Worm (Caenorhabditis elegans) whole organism, young adult: ENCODE results near the gene mrpl-35.
A peak's percentile ranks its signal among the peaks of the same experiment; 100 is the strongest.

ENCODE experiments used
- B0035.1 ChIP-seq: sonication (generic microtip); optimal IDR thresholded peaks from 2 replicates; lab custom pipeline; 2016; ENCODE audit warnings: missing genetic modification characterization, mild to moderate bottlenecking, missing compliant biosample characterization, missing genotype, missing genetic modification reagents
- B0261.1 ChIP-seq: sonication (generic microtip); optimal IDR thresholded peaks from 2 replicates; lab custom pipeline; 2016; ENCODE audit warnings: mild to moderate bottlenecking, missing genetic modification characterization, moderate library complexity, missing compliant biosample characterization
- B0336.3 ChIP-seq: fragments of 200-800 bp; sonication (Bioruptor generic); IDR thresholded peaks from 2 replicates; pipeline ENCODE4 v1.3.6; 2022; ENCODE audit warnings: missing genetic modification characterization, missing compliant biosample characterization
- F23B12.7 ChIP-seq: sonication (generic microtip); optimal IDR thresholded peaks from 2 replicates; lab custom pipeline; 2017; ENCODE audit warnings: missing genetic modification characterization, mild to moderate bottlenecking, missing compliant biosample characterization, antibody characterized with exemption, moderate library complexity; ENCODE audit not compliant: insufficient read depth
- F39B2.1 ChIP-seq: fragments of 200-800 bp; sonication (Bioruptor generic); IDR thresholded peaks from 2 replicates; pipeline ENCODE4 v1.3.6; 2022; ENCODE audit warnings: missing genetic modification reagents, missing genetic modification characterization, missing compliant biosample characterization
- F52B5.7 ChIP-seq: sonication (generic microtip); optimal IDR thresholded peaks from 2 replicates; lab custom pipeline; 2016; ENCODE audit warnings: mild to moderate bottlenecking, missing genetic modification characterization, missing compliant biosample characterization
- F57A8.1 ChIP-seq: fragments of 200-800 bp; sonication (Bioruptor generic); optimal IDR thresholded peaks from 2 replicates; lab custom pipeline; 2018; ENCODE audit warnings: mild to moderate bottlenecking, missing genetic modification characterization, moderate library complexity, missing compliant biosample characterization
- Y79H2A.3 ChIP-seq: fragments of 200-800 bp; sonication (Bioruptor generic); conservative IDR thresholded peaks from 2 replicates; pipeline ENCODE4 v1.3.6; 2022; ENCODE audit warnings: missing genetic modification reagents, missing genetic modification characterization, missing compliant biosample characterization
- ZK185.1 ChIP-seq: sonication (generic microtip); optimal IDR thresholded peaks from 2 replicates; lab custom pipeline; 2016; ENCODE audit warnings: mild to moderate bottlenecking, missing genetic modification characterization, missing compliant biosample characterization; ENCODE audit not compliant: poor library complexity, severe bottlenecking
- akir-1 ChIP-seq: fragments of 200-800 bp; sonication (Bioruptor generic); optimal IDR thresholded peaks from 2 replicates; lab custom pipeline; 2018; ENCODE audit warnings: mild to moderate bottlenecking, missing genetic modification characterization, moderate library complexity, missing compliant biosample characterization
- ama-1 ChIP-seq, 3 experiments: fragments of 150-350 bp in 1 of 3; sonication (generic microtip) in 2 of 3; optimal IDR thresholded peaks; 2 replicates each; lab custom pipeline; 2014 to 2018; ENCODE audit warnings: missing biosample characterization in 2 of 3, missing genetic modification characterization in 2 of 3, missing genetic modification reagents in 2 of 3
- aptf-2 ChIP-seq: fragments of 200-800 bp; sonication (Bioruptor generic); conservative IDR thresholded peaks from 2 replicates; pipeline ENCODE4 v1.3.6; 2022; ENCODE audit warnings: missing genetic modification reagents, missing genetic modification characterization, missing compliant biosample characterization
- atf-7 ChIP-seq: sonication (generic microtip); optimal IDR thresholded peaks from 2 replicates; lab custom pipeline; 2017; ENCODE audit warnings: mild to moderate bottlenecking, missing genetic modification characterization, missing compliant biosample characterization
- athp-1 ChIP-seq: sonication (generic microtip); optimal IDR thresholded peaks from 2 replicates; lab custom pipeline; 2017; ENCODE audit warnings: mild to moderate bottlenecking, missing genetic modification characterization, missing compliant biosample characterization
- ccch-3 ChIP-seq: fragments of 200-800 bp; sonication (Bioruptor generic); optimal IDR thresholded peaks from 2 replicates; lab custom pipeline; 2018; ENCODE audit warnings: mild to moderate bottlenecking, missing genetic modification characterization, missing compliant biosample characterization
- cebp-1 ChIP-seq, 2 experiments: fragments of 200-800 bp in 1 of 2; sonication (Bioruptor generic) in 1 of 2; sonication (generic microtip) in 1 of 2; IDR thresholded peaks in 1 of 2; optimal IDR thresholded peaks in 1 of 2; 2 replicates each; pipeline versions ENCODE4 v1.3.6 to Lab custom; 2017 to 2022; ENCODE audit warnings: missing compliant biosample characterization in 2 of 2, missing genetic modification characterization in 2 of 2, mild to moderate bottlenecking in 1 of 2, missing genetic modification reagents in 1 of 2, moderate library complexity in 1 of 2
- cebp-2 ChIP-seq: fragments of 200-800 bp; sonication (Bioruptor generic); IDR thresholded peaks from 2 replicates; pipeline ENCODE4 v1.3.6; 2022; ENCODE audit warnings: missing genetic modification characterization, missing compliant biosample characterization
- ceh-40 ChIP-seq: fragments of 200-800 bp; sonication (Bioruptor generic); IDR thresholded peaks from 2 replicates; pipeline ENCODE4 v1.3.6; 2022; ENCODE audit warnings: missing genetic modification characterization, missing compliant biosample characterization
- die-1 ChIP-seq: sonication (generic microtip); optimal IDR thresholded peaks from 2 replicates; lab custom pipeline; 2016; ENCODE audit warnings: missing genotype, mild to moderate bottlenecking, missing genetic modification characterization, missing compliant biosample characterization
- dox-1 ChIP-seq: fragments of 200-800 bp; sonication (Bioruptor generic); IDR thresholded peaks from 2 replicates; pipeline ENCODE4 v1.3.6; 2022; ENCODE audit warnings: missing genetic modification reagents, missing genetic modification characterization, missing compliant biosample characterization
- dpl-1 ChIP-seq: fragments of 150-350 bp; optimal IDR thresholded peaks from 2 replicates; lab custom pipeline; 2014; ENCODE audit warnings: missing biosample characterization, missing genetic modification reagents, missing genetic modification characterization
- him-1 ChIP-seq: sonication (generic microtip); optimal IDR thresholded peaks from 2 replicates; lab custom pipeline; 2016; ENCODE audit warnings: missing genotype, missing genetic modification reagents, missing genetic modification characterization, missing compliant biosample characterization
- hlh-26 ChIP-seq: fragments of 200-800 bp; sonication (Bioruptor generic); conservative IDR thresholded peaks from 2 replicates; pipeline ENCODE4 v1.3.6; 2022; ENCODE audit warnings: missing genetic modification reagents, missing genetic modification characterization, missing compliant biosample characterization
- let-526 ChIP-seq: fragments of 200-800 bp; sonication (Bioruptor generic); IDR thresholded peaks from 2 replicates; pipeline ENCODE4 v1.3.6; 2022; ENCODE audit warnings: missing genetic modification reagents, missing genetic modification characterization, missing compliant biosample characterization
- lin-26 ChIP-seq: fragments of 200-800 bp; sonication (Bioruptor generic); IDR thresholded peaks from 2 replicates; pipeline ENCODE4 v1.3.6; 2022; ENCODE audit warnings: missing genetic modification reagents, missing genetic modification characterization, missing compliant biosample characterization
- lin-35 ChIP-seq, 3 experiments: fragments of 150-350 bp in 2 of 3; sonication (generic microtip) in 1 of 3; optimal IDR thresholded peaks; 2 replicates each; lab custom pipeline; 2014 to 2018; ENCODE audit warnings: missing biosample characterization in 3 of 3, missing genetic modification characterization in 3 of 3, missing genetic modification reagents in 3 of 3
- lin-40 ChIP-seq: sonication (generic microtip); optimal IDR thresholded peaks from 2 replicates; lab custom pipeline; 2016; ENCODE audit warnings: missing genetic modification characterization, mild to moderate bottlenecking, missing compliant biosample characterization, missing genotype, missing genetic modification reagents
- lin-54 ChIP-seq: fragments of 200-800 bp; sonication (Bioruptor generic); optimal IDR thresholded peaks from 2 replicates; lab custom pipeline; 2018; ENCODE audit warnings: mild to moderate bottlenecking, missing genetic modification characterization, missing compliant biosample characterization
- lsl-1 ChIP-seq: fragments of 200-800 bp; sonication (Bioruptor generic); optimal IDR thresholded peaks from 2 replicates; lab custom pipeline; 2018; ENCODE audit warnings: mild to moderate bottlenecking, missing genetic modification characterization, moderate library complexity, missing compliant biosample characterization
- mel-28 ChIP-seq: sonication (generic microtip); optimal IDR thresholded peaks from 2 replicates; lab custom pipeline; 2016; ENCODE audit warnings: borderline replicate concordance, mild to moderate bottlenecking, missing genetic modification characterization, missing compliant biosample characterization
- nfya-1 ChIP-seq: sonication (generic microtip); optimal IDR thresholded peaks from 2 replicates; lab custom pipeline; 2017; ENCODE audit warnings: antibody characterized with exemption, missing compliant biosample characterization, missing genetic modification characterization, borderline replicate concordance; ENCODE audit not compliant: insufficient read depth
- nfya-2 ChIP-seq: fragments of 200-800 bp; sonication (Bioruptor generic); IDR thresholded peaks from 2 replicates; pipeline ENCODE4 v1.3.6; 2022; ENCODE audit warnings: missing genetic modification reagents, missing genetic modification characterization, missing compliant biosample characterization
- nhr-179 ChIP-seq: sonication (generic microtip); optimal IDR thresholded peaks from 2 replicates; lab custom pipeline; 2016; ENCODE audit warnings: mild to moderate bottlenecking, missing genetic modification characterization, missing compliant biosample characterization
- nhr-80 ChIP-seq: sonication (generic microtip); optimal IDR thresholded peaks from 2 replicates; lab custom pipeline; 2016; ENCODE audit warnings: missing genetic modification characterization, missing compliant biosample characterization
- pbrm-1 ChIP-seq: fragments of 200-800 bp; sonication (Bioruptor generic); IDR thresholded peaks from 2 replicates; pipeline ENCODE4 v1.3.6; 2022; ENCODE audit warnings: missing genetic modification reagents, missing genetic modification characterization, missing compliant biosample characterization
- rcor-1 ChIP-seq: fragments of 200-800 bp; sonication (Bioruptor generic); IDR thresholded peaks from 2 replicates; pipeline ENCODE4 v1.3.6; 2022; ENCODE audit warnings: missing genetic modification reagents, missing genetic modification characterization, missing compliant biosample characterization
- rec-8 ChIP-seq, 2 experiments: sonication (generic microtip); optimal IDR thresholded peaks; 2 replicates each; lab custom pipeline; 2016; ENCODE audit warnings: mild to moderate bottlenecking in 2 of 2, missing genetic modification characterization in 2 of 2, missing genetic modification reagents in 2 of 2, missing genotype in 2 of 2, missing biosample characterization in 1 of 2, missing compliant biosample characterization in 1 of 2, moderate library complexity in 1 of 2
- sea-2 ChIP-seq: fragments of 200-800 bp; sonication (Bioruptor generic); IDR thresholded peaks from 2 replicates; pipeline ENCODE4 v1.3.6; 2022; ENCODE audit warnings: missing genetic modification characterization, missing compliant biosample characterization
- unc-62 ChIP-seq: fragments of 150-350 bp; optimal IDR thresholded peaks from 2 replicates; lab custom pipeline; 2014; ENCODE audit warnings: missing biosample characterization, missing genetic modification reagents, missing genetic modification characterization
- xnd-1 ChIP-seq: sonication (generic microtip); optimal IDR thresholded peaks from 2 replicates; lab custom pipeline; 2016; ENCODE audit warnings: missing genotype, missing genetic modification reagents, missing genetic modification characterization, missing compliant biosample characterization
- ztf-18 ChIP-seq: sonication (generic microtip); optimal IDR thresholded peaks from 2 replicates; lab custom pipeline; 2016; ENCODE audit warnings: missing genotype, mild to moderate bottlenecking, missing genetic modification characterization, missing compliant biosample characterization
- ztf-22 ChIP-seq: fragments of 200-800 bp; sonication (Bioruptor generic); optimal IDR thresholded peaks from 2 replicates; lab custom pipeline; 2018; ENCODE audit warnings: mild to moderate bottlenecking, missing genetic modification characterization, moderate library complexity, missing compliant biosample characterization
- ztf-28 ChIP-seq: fragments of 200-800 bp; sonication (Bioruptor generic); IDR thresholded peaks from 2 replicates; pipeline ENCODE4 v1.3.6; 2022; ENCODE audit warnings: missing genetic modification reagents, missing genetic modification characterization, missing compliant biosample characterization
- ztf-3 ChIP-seq: fragments of 200-800 bp; sonication (Bioruptor generic); optimal IDR thresholded peaks from 2 replicates; lab custom pipeline; 2018; ENCODE audit warnings: mild to moderate bottlenecking, missing genetic modification characterization, missing compliant biosample characterization

Gene mrpl-35

DNA sequence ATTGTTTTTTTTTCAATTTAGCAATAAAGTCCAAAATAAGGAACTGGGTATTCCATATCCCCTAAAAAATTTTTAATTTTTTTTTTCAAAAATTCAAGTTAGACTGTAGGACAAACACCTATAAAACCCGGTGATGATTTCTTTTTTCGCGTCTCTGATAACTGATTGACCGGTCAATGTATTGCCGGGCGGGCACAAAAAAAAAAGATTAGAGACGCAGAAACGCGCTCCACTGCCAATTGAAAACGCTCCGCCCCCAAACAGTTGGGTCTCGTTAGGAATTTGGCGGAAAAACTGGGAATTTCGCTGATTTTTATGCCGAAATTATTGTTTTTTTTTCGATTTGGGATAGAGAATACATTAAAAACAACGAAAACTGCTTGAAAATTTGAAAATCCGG, 41.7 kb upstream of the mrpl-35 start:
- TF ChIP-seq lin-35 (GFP tag; optimal IDR thresholded peaks at IDR 0.05; lab: Kevin White, UChicago) (no peak), nhr-80 (tag; lab: Kevin White, UChicago) (peak; percentile 52), cebp-2 (GFP tag; lab: Robert Waterston, UW) (no peak), Y79H2A.3 (GFP tag; lab: Robert Waterston, UW) (no peak), B0261.1 (tag; lab: Kevin White, UChicago) (no peak), cebp-1 (GFP tag; IDR thresholded peaks at IDR 0.05; lab: Robert Waterston, UW) (no peak), cebp-1 (tag; optimal IDR thresholded peaks at IDR 0.05; lab: Kevin White, UChicago) (peak; percentile 13), unc-62 (GFP tag; lab: Kevin White, UChicago) (no peak), B0035.1 (tag; lab: Kevin White, UChicago) (no peak), F57A8.1 (no peak)

DNA sequence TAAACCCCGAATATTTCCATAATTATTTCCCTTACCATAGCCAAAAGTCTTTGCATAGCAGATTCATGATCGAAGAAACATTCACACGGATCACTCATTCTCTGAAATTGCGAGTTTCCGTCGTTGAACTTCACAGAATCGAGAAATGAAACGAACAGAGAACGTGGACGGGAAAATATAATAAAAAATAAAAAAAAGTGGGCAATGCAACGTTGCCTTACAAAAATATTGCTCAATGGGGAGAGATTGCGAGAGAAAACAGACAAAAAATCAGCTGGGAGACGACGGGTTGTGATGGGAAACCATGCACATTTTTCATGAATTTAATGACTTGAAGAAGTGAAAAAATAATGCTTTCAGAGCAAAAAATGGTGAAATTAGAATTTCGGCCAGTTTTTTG, 40.4 kb upstream of the mrpl-35 start, which contains the start of gene smim-14:
smim-14 (minus strand) TSS at position 101 of the 400 bp plus-strand sequence.
- no peak for TF ChIP-seq nfya-1
- no peak for TF ChIP-seq dox-1 (GFP tag; lab: Robert Waterston, UW)
- TF ChIP-seq mel-28 (tag; lab: Kevin White, UChicago), result no peak
- no peak for TF ChIP-seq athp-1 (tag; lab: Kevin White, UChicago)
- no peak for TF ChIP-seq nfya-2 (GFP tag; lab: Robert Waterston, UW)
- TF ChIP-seq hlh-26 (GFP tag; lab: Robert Waterston, UW), result no peak
- TF ChIP-seq xnd-1, result no peak
- no peak for TF ChIP-seq lin-26 (GFP tag; lab: Robert Waterston, UW)
- TF ChIP-seq F23B12.7 (tag; lab: Kevin White, UChicago), result no peak

DNA sequence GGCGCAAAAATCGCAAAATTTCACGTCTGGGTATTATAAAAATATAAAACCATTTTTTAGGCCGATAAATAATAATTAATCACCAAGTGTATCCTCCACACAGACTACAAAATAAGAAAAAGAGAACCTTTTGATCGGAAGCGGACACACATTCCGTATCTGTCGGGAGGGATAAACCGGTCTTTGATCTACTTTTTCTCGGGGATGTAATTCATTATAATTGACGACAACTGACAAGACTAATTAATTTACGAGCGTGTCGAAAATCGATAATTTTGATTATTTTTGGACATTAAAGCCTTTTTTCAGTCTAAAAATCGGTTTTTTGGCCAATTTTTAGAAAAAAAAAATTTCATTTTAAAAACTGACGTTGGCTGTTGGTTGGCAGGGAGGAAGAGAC, 39.6 kb upstream of the mrpl-35 start:
- TF ChIP-seq sea-2 (GFP tag; lab: Robert Waterston, UW), result no peak
- no peak for TF ChIP-seq ztf-28
- no peak for TF ChIP-seq ZK185.1
- TF ChIP-seq ztf-18 (tag; lab: Kevin White, UChicago), result no peak
- no peak for TF ChIP-seq F52B5.7 (tag; lab: Kevin White, UChicago)
- no peak for TF ChIP-seq akir-1
- no peak for TF ChIP-seq ztf-3
- TF ChIP-seq dpl-1, result no peak
- TF ChIP-seq lin-54 (GFP tag; lab: Kevin White, UChicago), result no peak
- TF ChIP-seq lin-40 (tag; lab: Kevin White, UChicago), result no peak
- TF ChIP-seq xnd-1, result no peak
- TF ChIP-seq atf-7 (tag; lab: Kevin White, UChicago), result no peak
- no peak for TF ChIP-seq let-526 (GFP tag; lab: Robert Waterston, UW)
- TF ChIP-seq die-1, result no peak

DNA sequence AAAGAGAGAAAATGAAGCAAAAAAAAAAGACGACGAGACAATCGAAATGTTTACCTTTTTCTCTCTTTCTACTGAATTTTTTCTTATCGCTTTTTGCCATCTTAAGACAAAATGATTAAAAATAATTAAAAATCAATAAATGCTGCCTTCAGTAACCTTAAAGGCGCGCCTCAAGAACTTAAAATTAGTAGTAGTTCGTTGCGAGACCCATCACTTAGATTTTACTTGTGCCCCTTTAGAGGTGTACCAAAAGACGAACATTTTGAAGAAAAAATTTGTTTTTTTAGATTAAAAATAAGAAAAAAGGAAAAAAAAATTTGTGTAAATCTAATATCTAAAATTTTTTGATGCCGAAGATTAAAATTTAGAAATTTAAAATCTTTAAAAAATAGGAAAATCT, 39.1 kb upstream of the mrpl-35 start:
- TF ChIP-seq him-1, result peak; percentile 48
- TF ChIP-seq B0261.1 (tag; lab: Kevin White, UChicago), result no peak
- no peak for TF ChIP-seq pbrm-1 (GFP tag; lab: Robert Waterston, UW)
- TF ChIP-seq lin-35 (GFP tag; optimal IDR thresholded peaks at IDR 0.05; lab: Kevin White, UChicago), result no peak
- no peak for TF ChIP-seq B0336.3 (GFP tag; lab: Robert Waterston, UW)
- TF ChIP-seq rcor-1 (GFP tag; lab: Robert Waterston, UW), result no peak
- no peak for TF ChIP-seq ccch-3
- TF ChIP-seq rec-8 (tag; optimal IDR thresholded peaks at IDR 0.05; lab: Kevin White, UChicago), result no peak
- no peak for TF ChIP-seq let-526 (GFP tag; lab: Robert Waterston, UW)
- TF ChIP-seq nhr-179 (tag; lab: Kevin White, UChicago), result no peak
- TF ChIP-seq ceh-40 (GFP tag; lab: Robert Waterston, UW), result no peak
- no peak for TF ChIP-seq F52B5.7 (tag; lab: Kevin White, UChicago)
- TF ChIP-seq ama-1 (optimal IDR thresholded peaks at IDR 0.05; lab: Kevin White, UChicago), result no peak
- no peak for TF ChIP-seq ama-1 (GFP tag; optimal IDR thresholded peaks at IDR 0.05; lab: Kevin White, UChicago)
- no peak for TF ChIP-seq F39B2.1 (GFP tag; lab: Robert Waterston, UW)
- TF ChIP-seq ztf-22 (GFP tag; lab: Kevin White, UChicago), result no peak
- TF ChIP-seq aptf-2, result no peak
- peak; percentile 74 for TF ChIP-seq xnd-1
- TF ChIP-seq lsl-1 (GFP tag; lab: Kevin White, UChicago), result peak; percentile 90
